Worm (Caenorhabditis elegans) whole organism, L3 larva: ENCODE measurements around the gene str-252.

ENCODE experiments used
- ZK546.5 ChIP-seq: sonication (generic microtip); optimal IDR thresholded peaks from 2 replicates; lab custom pipeline; 2017; ENCODE audit warnings: missing biosample characterization, missing genetic modification characterization
- aly-2 ChIP-seq: fragments of 150-350 bp; optimal IDR thresholded peaks from 2 replicates; lab custom pipeline; 2014; ENCODE audit warnings: missing biosample characterization, missing genetic modification characterization
- ama-1 ChIP-seq: fragments of 150-350 bp; optimal IDR thresholded peaks from 2 replicates; lab custom pipeline; 2018
- elt-3 ChIP-seq, 3 experiments: fragments of 150-350 bp in 1 of 3; sonication (generic microtip) in 2 of 3; optimal IDR thresholded peaks; 2 replicates in 2 of 3; 4 replicates in 1 of 3; lab custom pipeline; 2014 to 2017; ENCODE audit warnings: missing biosample characterization in 3 of 3, missing genetic modification characterization in 3 of 3
- lin-15B ChIP-seq: fragments of 150-350 bp; optimal IDR thresholded peaks from 2 replicates; lab custom pipeline; 2014; ENCODE audit warnings: missing biosample characterization, missing genetic modification characterization
- nhr-237 ChIP-seq: fragments of 150-350 bp; optimal IDR thresholded peaks from 2 replicates; lab custom pipeline; 2014; ENCODE audit warnings: missing biosample characterization, missing genetic modification characterization
- nhr-25 ChIP-seq: sonication (generic microtip); optimal IDR thresholded peaks from 2 replicates; lab custom pipeline; 2017; ENCODE audit warnings: missing biosample characterization, missing genetic modification characterization
- sea-2 ChIP-seq: fragments of 150-350 bp; sonication (generic microtip); optimal IDR thresholded peaks from 4 replicates; lab custom pipeline; 2014; ENCODE audit warnings: missing biosample characterization, missing genetic modification reagents, missing genetic modification characterization
- ztf-4 ChIP-seq: fragments of 150-350 bp; optimal IDR thresholded peaks from 2 replicates; lab custom pipeline; 2014; ENCODE audit warnings: missing biosample characterization, missing genetic modification characterization

ce11 chrV:13916196-13916595 lies at the start of gene str-252:
- TF ChIP-seq nhr-237 (tag; lab: Kevin White, UChicago) = no peak
- no peak for TF ChIP-seq sea-2 (GFP tag; lab: Kevin White, UChicago)
- no peak for TF ChIP-seq lin-15B (tag; lab: Kevin White, UChicago)
- TF ChIP-seq ztf-4 (tag; lab: Kevin White, UChicago) = no peak
- TF ChIP-seq aly-2 (tag; lab: Kevin White, UChicago) = no peak
- TF ChIP-seq nhr-25 = no peak
- TF ChIP-seq elt-3 (tag; optimal IDR thresholded peaks at IDR 0.05; lab: Kevin White, UChicago) = no peak
- no peak for TF ChIP-seq ZK546.5
- TF ChIP-seq ama-1 (lab: Kevin White, UChicago) = no peak
